Worm (Caenorhabditis elegans) whole organism, L4/young adult: ENCODE results near the gene C04F6.9.

Experiments used
- W03F9.2 ChIP-seq: fragments of 150-350 bp; optimal IDR thresholded peaks from 2 replicates; lab custom pipeline; 2014; ENCODE audit warnings: missing biosample characterization, missing genetic modification characterization
- dao-5 ChIP-seq: sonication (generic microtip); optimal IDR thresholded peaks from 2 replicates; lab custom pipeline; 2016; ENCODE audit warnings: missing genotype, missing genetic modification characterization, moderate library complexity, missing compliant biosample characterization
- him-1 ChIP-seq: sonication (generic microtip); optimal IDR thresholded peaks from 2 replicates; lab custom pipeline; 2016; ENCODE audit warnings: missing genotype, missing genetic modification reagents, missing genetic modification characterization, missing compliant biosample characterization

C04F6.9 gene

DNA sequence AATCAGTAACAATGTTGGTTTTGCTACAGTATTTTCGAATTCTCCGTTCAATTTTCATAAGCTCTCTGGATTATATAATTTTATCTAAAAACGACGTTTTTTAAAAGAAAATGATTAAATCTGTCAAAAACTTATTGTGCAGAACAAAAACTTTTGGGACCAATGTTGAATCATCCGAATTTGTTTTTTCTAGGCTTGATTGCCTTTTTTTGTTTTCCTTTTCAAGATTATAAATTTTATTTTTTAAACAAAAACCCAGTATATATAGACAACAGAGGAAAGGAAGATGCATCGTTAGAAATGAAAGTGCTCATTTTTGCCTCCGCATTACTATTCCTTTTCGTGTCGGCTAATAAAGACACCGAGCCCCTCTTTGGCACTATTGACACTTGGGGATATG, 42.7 kb downstream of the C04F6.9 start, which contains the start of gene ZK813.7:
Gene ZK813.7 (plus strand): TSS at position 301 of the 400 bp plus-strand sequence.
- TF ChIP-seq W03F9.2 (tag; lab: Kevin White, UChicago) (no peak), him-1 (tag; lab: Kevin White, UChicago) (no peak), dao-5 (tag; lab: Kevin White, UChicago) (no peak)

DNA sequence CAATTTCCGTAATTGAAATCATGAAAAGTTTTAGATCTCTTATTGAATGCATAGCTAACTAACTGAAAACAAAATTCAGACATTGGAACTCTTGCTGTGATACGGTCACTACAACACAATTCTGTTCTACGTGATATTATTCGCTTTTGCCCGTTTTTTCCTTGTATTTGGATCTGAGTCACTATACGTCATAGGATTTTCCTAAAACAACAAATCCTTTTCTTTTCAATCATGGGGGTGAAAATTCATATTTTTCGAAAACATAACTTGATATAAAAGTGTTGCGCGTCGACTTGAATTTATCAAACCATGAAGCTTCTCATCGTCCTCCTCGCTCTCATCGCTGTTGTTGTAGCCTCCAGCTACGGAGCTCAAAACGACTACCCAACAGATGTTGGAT, 44.2 kb downstream of the C04F6.9 start, which contains the start of gene ZK813.1:
Gene ZK813.1 (plus strand): TSS at position 301 of the 400 bp plus-strand sequence.
- TF ChIP-seq him-1 (tag; lab: Kevin White, UChicago) (no peak), dao-5 (tag; lab: Kevin White, UChicago) (no peak), W03F9.2 (tag; lab: Kevin White, UChicago) (no peak)

DNA sequence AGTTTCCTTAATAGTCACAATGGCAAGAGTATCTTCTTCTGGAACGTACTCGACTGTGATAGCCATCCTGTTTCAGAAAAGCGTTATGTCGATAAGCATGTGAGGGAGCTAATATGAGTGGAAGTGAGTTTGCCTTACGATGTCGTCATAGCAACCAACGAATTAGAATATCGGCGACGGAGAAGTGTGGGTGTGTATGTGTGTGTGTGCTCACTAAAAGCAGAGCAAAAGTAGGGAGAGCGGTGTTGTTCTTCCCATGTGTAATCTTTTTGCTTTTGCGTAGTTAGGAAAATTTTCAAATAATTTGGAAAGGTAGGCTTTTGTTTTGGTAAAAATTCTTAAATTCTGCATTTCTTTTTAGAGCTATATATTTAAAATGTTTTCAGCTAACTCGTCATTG, 49.3 kb downstream of the C04F6.9 start, which contains the start of gene ZK813.5:
Gene ZK813.5 (minus strand): TSS at position 101 of the 400 bp plus-strand sequence.
- TF ChIP-seq W03F9.2 (tag; lab: Kevin White, UChicago) (no peak), him-1 (tag; lab: Kevin White, UChicago) (no peak), dao-5 (tag; lab: Kevin White, UChicago) (no peak)
